Fruit fly (Drosophila melanogaster): ENCODE measurements around the gene mask.

mask gene

DNA sequence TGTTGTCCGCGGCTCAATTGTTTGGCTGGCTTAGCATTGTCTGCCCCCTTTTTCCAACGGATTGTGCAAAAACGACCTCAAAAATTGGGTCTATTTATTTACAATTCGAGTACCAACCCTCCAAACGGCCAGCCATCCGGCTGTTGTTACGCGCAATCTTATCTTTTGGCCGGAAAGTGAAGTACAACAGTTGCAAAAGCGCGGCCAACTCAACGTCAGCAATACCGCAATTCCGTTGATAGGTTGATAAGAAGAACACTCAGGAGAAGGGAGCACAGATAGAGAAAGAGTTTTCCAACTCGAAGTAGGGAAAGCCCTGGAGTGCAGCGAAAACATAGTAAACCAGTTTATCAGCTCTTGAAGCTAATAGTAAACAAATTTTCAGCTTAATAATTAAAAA, 66.6 kb downstream of the mask start:
- TF ChIP-seq CG8478 (optimal IDR thresholded peaks at IDR 0.05), result no peak
- TF ChIP-seq CTCF (optimal IDR thresholded peaks at IDR 0.05), result no peak

DNA sequence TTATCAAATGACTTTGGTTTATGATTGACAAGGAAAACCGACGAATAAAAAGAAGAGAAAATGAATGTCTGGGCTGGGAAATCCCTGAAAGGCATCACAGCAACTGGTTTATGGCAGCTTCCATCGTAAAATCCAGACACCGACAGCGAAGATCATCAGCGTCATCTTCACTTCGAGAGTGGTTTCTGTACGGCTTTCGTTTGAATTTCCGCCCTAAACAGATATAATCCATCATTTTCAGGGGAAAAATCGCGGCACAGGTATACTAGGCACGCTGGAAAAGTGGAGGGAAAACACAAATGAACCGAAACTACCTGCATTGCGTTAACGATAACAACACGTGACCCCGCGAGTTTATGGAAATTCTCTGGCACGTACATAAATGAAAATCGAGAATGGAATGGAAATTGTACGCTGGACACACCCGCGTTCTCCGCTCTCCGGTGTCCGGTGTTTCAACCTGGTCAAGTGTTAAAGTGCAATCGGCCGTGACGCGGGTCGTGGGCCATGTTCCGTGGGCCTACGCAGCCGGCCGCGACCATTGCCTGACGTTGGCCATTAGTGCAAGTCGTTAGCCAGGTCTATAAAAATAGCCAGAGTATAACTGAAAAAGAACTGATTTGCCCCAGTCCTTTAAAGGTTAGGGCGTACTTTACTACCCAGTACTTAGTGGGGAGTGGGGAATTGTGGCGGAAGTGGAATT, 67.2 kb downstream of the mask start:
- TF ChIP-seq CG8478 (optimal IDR thresholded peaks at IDR 0.05), result no peak
- no peak for TF ChIP-seq CTCF (optimal IDR thresholded peaks at IDR 0.05)

- TF ChIP-seq CTCF (optimal IDR thresholded peaks at IDR 0.05), result no peak
- no peak for TF ChIP-seq CG8478 (optimal IDR thresholded peaks at IDR 0.05)
Measured at dm6 chr3R:24298534-24298936, 68.2 kb downstream of the mask start.

dm6 chr3R:24299148-24299547, 68.8 kb downstream of the mask start:
- TF ChIP-seq CG8478 (optimal IDR thresholded peaks at IDR 0.05) (no peak), CTCF (optimal IDR thresholded peaks at IDR 0.05) (no peak)

Measured in S2 (cell line).